Fruit fly (Drosophila melanogaster) whole organism, embryonic: ENCODE results near the gene CG1024.

ENCODE experiments used
- C15 ChIP-seq: fragments of 200-800 bp; sonication (Bioruptor generic); IDR thresholded peaks from 3 replicates; pipeline ENCODE4 v1.3.6; 2022; ENCODE audit warnings: missing biosample characterization, missing genetic modification characterization
- CG11696 ChIP-seq: fragments of 200-800 bp; sonication (Bioruptor generic); IDR thresholded peaks from 2 replicates; pipeline ENCODE4 v1.3.6; 2022; ENCODE audit warnings: missing biosample characterization, missing genetic modification characterization
- CG12071 ChIP-seq: fragments of 200-800 bp; sonication (Bioruptor generic); optimal IDR thresholded peaks from 3 replicates; lab custom pipeline; 2018; ENCODE audit warnings: missing biosample characterization, mild to moderate bottlenecking, missing genetic modification characterization
- CG12391 ChIP-seq: fragments of 200-800 bp; sonication (Bioruptor generic); optimal IDR thresholded peaks from 3 replicates; lab custom pipeline; 2018; ENCODE audit warnings: missing biosample characterization, mild to moderate bottlenecking, missing genetic modification characterization, moderate library complexity
- CG14667 ChIP-seq: fragments of 200-800 bp; sonication (Bioruptor generic); IDR thresholded peaks from 2 replicates; pipeline ENCODE4 v1.3.6; 2022; ENCODE audit warnings: missing biosample characterization, missing genetic modification characterization
- CG1529 ChIP-seq: fragments of 200-800 bp; sonication (Bioruptor generic); optimal IDR thresholded peaks from 3 replicates; lab custom pipeline; 2018; ENCODE audit warnings: missing biosample characterization, missing genetic modification characterization
- CG16815 ChIP-seq: fragments of 200-800 bp; sonication (Bioruptor generic); optimal IDR thresholded peaks from 3 replicates; lab custom pipeline; 2017; ENCODE audit warnings: missing biosample characterization, mild to moderate bottlenecking, missing genetic modification characterization
- CG2120 ChIP-seq: fragments of 200-800 bp; sonication (Bioruptor generic); optimal IDR thresholded peaks from 3 replicates; lab custom pipeline; 2016; ENCODE audit warnings: missing biosample characterization, missing genetic modification characterization
- CG2889 ChIP-seq: fragments of 200-800 bp; sonication (Bioruptor generic); IDR thresholded peaks from 3 replicates; pipeline ENCODE4 v1.3.6; 2022; ENCODE audit warnings: missing biosample characterization, missing genetic modification characterization
- CG4820 ChIP-seq: fragments of 200-800 bp; sonication (Bioruptor generic); optimal IDR thresholded peaks from 3 replicates; lab custom pipeline; 2016; ENCODE audit warnings: missing biosample characterization, missing genetic modification characterization
- CG6654 ChIP-seq: fragments of 200-800 bp; sonication (Bioruptor generic); optimal IDR thresholded peaks from 2 replicates; lab custom pipeline; 2017; ENCODE audit warnings: missing biosample characterization, mild to moderate bottlenecking, missing genetic modification characterization
- CG8359 ChIP-seq: fragments of 200-800 bp; sonication (Bioruptor generic); optimal IDR thresholded peaks from 2 replicates; lab custom pipeline; 2017; ENCODE audit warnings: missing biosample characterization, mild to moderate bottlenecking, missing genetic modification characterization, borderline replicate concordance
- CG8765 ChIP-seq: fragments of 200-800 bp; sonication (Bioruptor generic); IDR thresholded peaks from 2 replicates; pipeline ENCODE4 v1.3.6; 2022; ENCODE audit warnings: missing biosample characterization, missing genetic modification characterization
- CG8944 ChIP-seq: fragments of 200-800 bp; sonication (Bioruptor generic); optimal IDR thresholded peaks from 3 replicates; lab custom pipeline; 2016; ENCODE audit warnings: missing biosample characterization, missing genetic modification characterization
- CG9817 ChIP-seq: fragments of 200-800 bp; sonication (Bioruptor generic); optimal IDR thresholded peaks from 2 replicates; lab custom pipeline; 2018; ENCODE audit warnings: missing biosample characterization, mild to moderate bottlenecking, missing genetic modification characterization, moderate library complexity
- CHES-1-like ChIP-seq: fragments of 200-800 bp; sonication (Bioruptor generic); optimal IDR thresholded peaks from 2 replicates; lab custom pipeline; 2016; ENCODE audit warnings: missing biosample characterization, missing genetic modification characterization
- D19A ChIP-seq: fragments of 200-800 bp; optimal IDR thresholded peaks from 3 replicates; lab custom pipeline; 2019; ENCODE audit warnings: missing biosample characterization, mild to moderate bottlenecking, missing genetic modification characterization, moderate library complexity
- Dip2 ChIP-seq: fragments of 200-800 bp; sonication (Bioruptor generic); IDR thresholded peaks from 2 replicates; pipeline ENCODE4 v1.3.6; 2022; ENCODE audit warnings: missing biosample characterization, missing genetic modification characterization
- Doc2 ChIP-seq: fragments of 200-800 bp; sonication (Bioruptor generic); IDR thresholded peaks from 2 replicates; pipeline ENCODE4 v1.3.6; 2022; ENCODE audit warnings: missing biosample characterization, missing genetic modification characterization
- E2f2 ChIP-seq: fragments of 200-800 bp; sonication (Bioruptor generic); IDR thresholded peaks from 2 replicates; pipeline ENCODE4 v1.3.6; 2022; ENCODE audit warnings: missing biosample characterization, missing genetic modification characterization
- Fer1 ChIP-seq: fragments of 200-800 bp; sonication (Bioruptor generic); optimal IDR thresholded peaks from 2 replicates; lab custom pipeline; 2017; ENCODE audit warnings: missing biosample characterization, mild to moderate bottlenecking, missing genetic modification characterization
- HLH3B ChIP-seq: fragments of 200-800 bp; sonication (Bioruptor generic); IDR thresholded peaks from 2 replicates; pipeline ENCODE4 v1.3.6; 2022; ENCODE audit warnings: missing biosample characterization, missing genetic modification characterization
- Hmr ChIP-seq: fragments of 200-800 bp; sonication (Bioruptor generic); optimal IDR thresholded peaks from 3 replicates; lab custom pipeline; 2017; ENCODE audit warnings: mild to moderate bottlenecking, missing biosample characterization, missing genetic modification reagents, missing genetic modification characterization
- MBD-R2 ChIP-seq: fragments of 200-800 bp; sonication (Bioruptor generic); IDR thresholded peaks from 2 replicates; pipeline ENCODE4 v1.3.6; 2022; ENCODE audit warnings: missing biosample characterization, missing genetic modification characterization
- NC2β ChIP-seq: fragments of 200-800 bp; sonication (Bioruptor generic); optimal IDR thresholded peaks from 2 replicates; lab custom pipeline; 2016; ENCODE audit warnings: missing biosample characterization, missing genetic modification characterization
- Neu2 ChIP-seq: fragments of 200-800 bp; sonication (Bioruptor generic); optimal IDR thresholded peaks from 3 replicates; lab custom pipeline; 2016; ENCODE audit warnings: missing biosample characterization, missing genetic modification characterization, borderline replicate concordance
- Nf-YB ChIP-seq: fragments of 200-800 bp; sonication (Bioruptor generic); optimal IDR thresholded peaks from 3 replicates; lab custom pipeline; 2019; ENCODE audit warnings: missing biosample characterization, mild to moderate bottlenecking, missing genetic modification characterization, moderate library complexity
- Opbp ChIP-seq: fragments of 200-800 bp; sonication (Bioruptor generic); IDR thresholded peaks from 3 replicates; pipeline ENCODE4 v1.3.6; 2022; ENCODE audit warnings: missing biosample characterization, missing genetic modification characterization; ENCODE audit not compliant: partially characterized antibody
- Pdp1 ChIP-seq, 2 experiments: fragments of 200-800 bp; sonication (Bioruptor generic); optimal IDR thresholded peaks; 3 replicates each; lab custom pipeline; 2016; ENCODE audit warnings: missing biosample characterization in 2 of 2, missing genetic modification characterization in 2 of 2, mild to moderate bottlenecking in 1 of 2, moderate library complexity in 1 of 2
- Sox102F ChIP-seq: fragments of 200-800 bp; sonication (Bioruptor generic); optimal IDR thresholded peaks from 2 replicates; lab custom pipeline; 2018; ENCODE audit warnings: missing biosample characterization, mild to moderate bottlenecking, missing genetic modification characterization, moderate library complexity
- Xbp1 ChIP-seq: fragments of 200-800 bp; sonication (Bioruptor generic); optimal IDR thresholded peaks from 3 replicates; lab custom pipeline; 2016; ENCODE audit warnings: missing biosample characterization, mild to moderate bottlenecking, missing genetic modification characterization
- Xrp1 ChIP-seq: fragments of 200-800 bp; sonication (Bioruptor generic); IDR thresholded peaks from 2 replicates; pipeline ENCODE4 v1.3.6; 2022; ENCODE audit warnings: missing biosample characterization, missing genetic modification characterization
- ab ChIP-seq: fragments of 200-800 bp; sonication (Bioruptor generic); optimal IDR thresholded peaks from 2 replicates; lab custom pipeline; 2016; ENCODE audit warnings: missing biosample characterization, missing genetic modification characterization
- amos ChIP-seq: fragments of 200-800 bp; sonication (Bioruptor generic); IDR thresholded peaks from 2 replicates; pipeline ENCODE4 v1.3.6; 2022; ENCODE audit warnings: missing biosample characterization, missing genetic modification characterization; ENCODE audit not compliant: partially characterized antibody
- ash1 ChIP-seq: fragments of 200-800 bp; sonication (Bioruptor generic); optimal IDR thresholded peaks from 2 replicates; lab custom pipeline; 2018; ENCODE audit warnings: missing biosample characterization, mild to moderate bottlenecking, missing genetic modification characterization
- cato ChIP-seq: fragments of 200-800 bp; sonication (Bioruptor generic); optimal IDR thresholded peaks from 2 replicates; lab custom pipeline; 2016; ENCODE audit warnings: missing biosample characterization, missing genetic modification characterization, borderline replicate concordance
- chn ChIP-seq: fragments of 200-800 bp; sonication (Bioruptor generic); optimal IDR thresholded peaks from 2 replicates; lab custom pipeline; 2016; ENCODE audit warnings: missing biosample characterization, missing genetic modification characterization
- dati ChIP-seq: fragments of 200-800 bp; sonication (Bioruptor generic); IDR thresholded peaks from 2 replicates; pipeline ENCODE4 v1.3.6; 2022; ENCODE audit warnings: missing biosample characterization, missing genetic modification characterization
- ewg ChIP-seq: fragments of 200-800 bp; sonication (Bioruptor generic); optimal IDR thresholded peaks from 3 replicates; lab custom pipeline; 2017; ENCODE audit warnings: mild to moderate bottlenecking, missing biosample characterization, missing genetic modification reagents, missing genetic modification characterization
- fd102C ChIP-seq: fragments of 200-800 bp; sonication (Bioruptor generic); optimal IDR thresholded peaks from 2 replicates; lab custom pipeline; 2018; ENCODE audit warnings: missing biosample characterization, mild to moderate bottlenecking, missing genetic modification characterization, moderate library complexity
- fru ChIP-seq: fragments of >200 bp; optimal IDR thresholded peaks from 2 replicates; lab custom pipeline; 2017
- lab ChIP-seq: fragments of 200-800 bp; sonication (Bioruptor generic); optimal IDR thresholded peaks from 3 replicates; lab custom pipeline; 2017; ENCODE audit warnings: missing biosample characterization, missing genetic modification characterization, mild to moderate bottlenecking, moderate library complexity, missing genetic modification reagents
- oc ChIP-seq: fragments of 200-800 bp; sonication (Bioruptor generic); optimal IDR thresholded peaks from 2 replicates; lab custom pipeline; 2018; ENCODE audit warnings: missing biosample characterization, mild to moderate bottlenecking, missing genetic modification characterization, moderate library complexity
- pb ChIP-seq: fragments of 200-800 bp; sonication (Bioruptor generic); optimal IDR thresholded peaks from 3 replicates; lab custom pipeline; 2016; ENCODE audit warnings: missing biosample characterization, missing genetic modification characterization
- pzg ChIP-seq: fragments of 200-800 bp; sonication (Bioruptor generic); optimal IDR thresholded peaks from 3 replicates; lab custom pipeline; 2018; ENCODE audit warnings: missing biosample characterization, mild to moderate bottlenecking, missing genetic modification characterization, moderate library complexity
- slp2 ChIP-seq: fragments of 200-800 bp; sonication (Bioruptor generic); optimal IDR thresholded peaks from 2 replicates; lab custom pipeline; 2016; ENCODE audit warnings: missing biosample characterization, missing genetic modification characterization
- tll ChIP-seq, 2 experiments: fragments of 200-800 bp in 1 of 2; fragments of >200 bp in 1 of 2; sonication (Bioruptor generic) in 1 of 2; optimal IDR thresholded peaks; 2 replicates each; lab custom pipeline; 2017 to 2019; ENCODE audit warnings: missing biosample characterization in 2 of 2, missing genetic modification characterization in 2 of 2, mild to moderate bottlenecking in 1 of 2, moderate library complexity in 1 of 2
- unc-4 ChIP-seq: fragments of 200-800 bp; sonication (Bioruptor generic); IDR thresholded peaks from 2 replicates; pipeline ENCODE4 v1.3.6; 2022; ENCODE audit warnings: missing biosample characterization, missing genetic modification characterization; ENCODE audit not compliant: partially characterized antibody
- usp ChIP-seq: fragments of >200 bp; optimal IDR thresholded peaks from 2 replicates; lab custom pipeline; 2017; ENCODE audit warnings: missing biosample characterization, missing genetic modification characterization
- wdn ChIP-seq: fragments of 200-800 bp; sonication (Bioruptor generic); IDR thresholded peaks from 2 replicates; pipeline ENCODE4 v1.3.6; 2022; ENCODE audit warnings: missing biosample characterization, missing genetic modification characterization

The CG1024 gene

DNA sequence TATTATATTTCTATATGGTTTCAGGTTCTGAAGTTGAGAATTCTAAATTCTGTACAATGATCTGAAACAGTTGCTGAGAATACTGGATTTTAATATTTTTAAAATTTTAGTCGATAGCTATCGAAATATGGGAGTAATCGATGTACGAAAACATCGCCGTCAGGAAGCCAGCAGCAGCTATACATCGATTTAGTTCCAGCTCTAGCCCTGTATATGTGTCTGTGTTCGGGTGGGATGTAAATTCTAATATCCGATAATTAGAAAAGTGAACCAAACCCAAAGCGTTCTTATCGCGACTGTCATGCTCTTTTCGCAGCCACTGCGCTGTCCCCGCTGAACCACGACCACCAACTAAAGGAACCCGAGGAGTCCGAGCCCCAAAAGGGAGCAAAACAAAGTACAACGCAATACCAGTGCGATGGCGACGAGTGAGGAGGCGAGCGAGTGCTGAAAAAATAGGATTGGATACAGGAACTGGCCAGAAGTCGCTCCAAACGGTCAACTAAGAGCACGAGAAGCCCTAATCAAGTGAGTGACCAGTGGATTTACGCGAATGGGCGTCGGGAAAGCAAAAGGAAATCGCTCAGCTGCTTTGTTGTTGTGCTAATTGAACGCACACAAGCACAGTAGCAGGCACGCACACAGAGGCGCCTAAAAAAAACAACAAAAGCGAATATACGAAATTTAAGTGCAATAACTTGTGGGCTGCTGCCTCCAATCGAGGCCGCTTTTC lies 2.8 kb upstream of the CG1024 start, which contains the start of gene gzl (continued):
- no peak for TF ChIP-seq Hmr (GFP tag; lab: Kevin White, UChicago)
- no peak for TF ChIP-seq dati
- peak; percentile 98 for TF ChIP-seq Opbp (GFP tag; lab: Robert Waterston, UW)
- TF ChIP-seq Xbp1 (GFP tag; lab: Kevin White, UChicago), result no peak
- no peak for TF ChIP-seq CG8765
- no peak for TF ChIP-seq Fer1 (GFP tag; lab: Kevin White, UChicago)
- TF ChIP-seq pzg (GFP tag; lab: Kevin White, UChicago), result peak; percentile 77
- TF ChIP-seq slp2, result no peak
- TF ChIP-seq Nf-YB (GFP tag; lab: Kevin White, UChicago), result no peak
- TF ChIP-seq pb (GFP tag; lab: Kevin White, UChicago), result no peak
- no peak for TF ChIP-seq ash1 (GFP tag; lab: Kevin White, UChicago)
- TF ChIP-seq CG6654 (GFP tag; lab: Kevin White, UChicago), result no peak
- TF ChIP-seq CG2120 (GFP tag; lab: Kevin White, UChicago), result peak; percentile 34
- no peak for TF ChIP-seq D19A (tag; lab: Kevin White, UChicago)
- no peak for TF ChIP-seq cato
- no peak for TF ChIP-seq fru (lab: Kevin White, UChicago)
- no peak for TF ChIP-seq usp (GFP tag; lab: Kevin White, UChicago)
- no peak for TF ChIP-seq CG8359 (GFP tag; lab: Kevin White, UChicago)
- TF ChIP-seq CG8944 (GFP tag; lab: Kevin White, UChicago), result no peak
- TF ChIP-seq CG12391 (tag; lab: Kevin White, UChicago), result no peak
- no peak for TF ChIP-seq Dip2
- no peak for TF ChIP-seq CG2889 (GFP tag; lab: Robert Waterston, UW)
- no peak for TF ChIP-seq lab
- TF ChIP-seq Sox102F (GFP tag; lab: Kevin White, UChicago), result no peak
- TF ChIP-seq CG1529, result no peak
- TF ChIP-seq C15, result no peak
- no peak for TF ChIP-seq CG16815 (GFP tag; lab: Kevin White, UChicago)
- TF ChIP-seq ab, result no peak
- peak; percentile 19; the same call in 1 of the 2 replicates for TF ChIP-seq Xrp1 (GFP tag; lab: Robert Waterston, UW)
- TF ChIP-seq Pdp1 (GFP tag; optimal IDR thresholded peaks at IDR 0.05; lab: Kevin White, UChicago), result no peak
- no peak for TF ChIP-seq tll (GFP tag; optimal IDR thresholded peaks at IDR 0.05; lab: Kevin White, UChicago)
- TF ChIP-seq NC2β, result no peak
- no peak for TF ChIP-seq ewg (GFP tag; lab: Kevin White, UChicago)
- TF ChIP-seq CG14667 (GFP tag; lab: Robert Waterston, UW), result no peak
- TF ChIP-seq wdn (GFP tag; lab: Robert Waterston, UW), result no peak
- TF ChIP-seq HLH3B (GFP tag; lab: Robert Waterston, UW), result no peak
- peak; percentile 96 for TF ChIP-seq unc-4
- TF ChIP-seq Neu2 (GFP tag; lab: Kevin White, UChicago), result no peak
- TF ChIP-seq MBD-R2 (GFP tag; lab: Robert Waterston, UW), result peak; percentile 64
- peak; percentile 42 for TF ChIP-seq CHES-1-like (GFP tag; lab: Kevin White, UChicago)
- TF ChIP-seq amos (GFP tag; lab: Robert Waterston, UW), result peak; percentile 99
- no peak for TF ChIP-seq CG4820 (GFP tag; lab: Kevin White, UChicago)
- TF ChIP-seq E2f2 (GFP tag; lab: Robert Waterston, UW), result peak; percentile 70
- no peak for TF ChIP-seq CG9817 (tag; lab: Kevin White, UChicago)
- no peak for TF ChIP-seq CG12071 (GFP tag; lab: Kevin White, UChicago)
- no peak for TF ChIP-seq oc (tag; lab: Kevin White, UChicago)
- no peak for TF ChIP-seq chn (GFP tag; lab: Kevin White, UChicago)
- TF ChIP-seq Doc2 (GFP tag; lab: Robert Waterston, UW), result no peak
- no peak for TF ChIP-seq CG11696 (GFP tag; lab: Robert Waterston, UW)
- no peak for TF ChIP-seq fd102C (GFP tag; lab: Kevin White, UChicago)
